Worm (Caenorhabditis elegans) whole organism, young adult: ENCODE data around the gene srw-69.

Experiments used
- B0019.2 ChIP-seq: fragments of 200-800 bp; sonication (Bioruptor generic); conservative IDR thresholded peaks from 2 replicates; pipeline ENCODE4 v1.3.6; 2022; ENCODE audit warnings: missing genetic modification reagents, missing genetic modification characterization, missing compliant biosample characterization
- B0035.1 ChIP-seq: sonication (generic microtip); optimal IDR thresholded peaks from 2 replicates; lab custom pipeline; 2016; ENCODE audit warnings: missing genetic modification characterization, mild to moderate bottlenecking, missing compliant biosample characterization, missing genotype, missing genetic modification reagents
- C17E4.6 ChIP-seq: fragments of 200-800 bp; sonication (Bioruptor generic); IDR thresholded peaks from 2 replicates; pipeline ENCODE4 v1.3.6; 2022; ENCODE audit warnings: missing genetic modification reagents, missing genetic modification characterization, missing compliant biosample characterization
- F10E7.11 ChIP-seq: sonication (generic microtip); optimal IDR thresholded peaks from 2 replicates; lab custom pipeline; 2017; ENCODE audit warnings: mild to moderate bottlenecking, missing genetic modification characterization, moderate library complexity, missing compliant biosample characterization
- F22D6.2 ChIP-seq: sonication (generic microtip); optimal IDR thresholded peaks from 2 replicates; lab custom pipeline; 2016; ENCODE audit warnings: mild to moderate bottlenecking, missing genetic modification characterization, missing compliant biosample characterization
- F33H1.4 ChIP-seq: fragments of 200-800 bp; sonication (Bioruptor generic); IDR thresholded peaks from 2 replicates; pipeline ENCODE4 v1.3.6; 2022; ENCODE audit warnings: missing genetic modification reagents, missing genetic modification characterization, missing compliant biosample characterization
- F37B4.10 ChIP-seq: fragments of 200-800 bp; sonication (Bioruptor generic); IDR thresholded peaks from 2 replicates; pipeline ENCODE4 v1.3.6; 2022; ENCODE audit warnings: missing genetic modification characterization, missing compliant biosample characterization
- F52B5.7 ChIP-seq: sonication (generic microtip); optimal IDR thresholded peaks from 2 replicates; lab custom pipeline; 2016; ENCODE audit warnings: mild to moderate bottlenecking, missing genetic modification characterization, missing compliant biosample characterization
- F55B11.4 ChIP-seq: sonication (generic microtip); optimal IDR thresholded peaks from 2 replicates; lab custom pipeline; 2016; ENCODE audit warnings: missing compliant biosample characterization, missing genetic modification characterization, borderline replicate concordance; ENCODE audit not compliant: insufficient read depth
- K11D2.4 ChIP-seq: fragments of 200-800 bp; sonication (Bioruptor generic); IDR thresholded peaks from 2 replicates; pipeline ENCODE4 v1.3.6; 2022; ENCODE audit warnings: missing genetic modification reagents, missing genetic modification characterization, missing compliant biosample characterization
- Y53F4B.3 ChIP-seq: fragments of 200-800 bp; sonication (Bioruptor generic); IDR thresholded peaks from 2 replicates; pipeline ENCODE4 v1.3.6; 2022; ENCODE audit warnings: missing genetic modification reagents, missing genetic modification characterization, missing compliant biosample characterization
- Y53G8AR.9 ChIP-seq: fragments of 200-800 bp; sonication (Bioruptor generic); conservative IDR thresholded peaks from 2 replicates; pipeline ENCODE4 v1.3.6; 2022; ENCODE audit warnings: missing genetic modification reagents, missing genetic modification characterization, missing compliant biosample characterization
- Y56A3A.18 ChIP-seq: fragments of 200-800 bp; sonication (Bioruptor generic); IDR thresholded peaks from 2 replicates; pipeline ENCODE4 v1.3.6; 2022; ENCODE audit warnings: missing genetic modification reagents, missing genetic modification characterization, missing compliant biosample characterization
- Y95B8A.8 ChIP-seq: fragments of 200-800 bp; sonication (Bioruptor generic); IDR thresholded peaks from 2 replicates; pipeline ENCODE4 v1.3.6; 2022; ENCODE audit warnings: missing genetic modification reagents, missing genetic modification characterization, missing compliant biosample characterization
- aptf-2 ChIP-seq: fragments of 200-800 bp; sonication (Bioruptor generic); conservative IDR thresholded peaks from 2 replicates; pipeline ENCODE4 v1.3.6; 2022; ENCODE audit warnings: missing genetic modification reagents, missing genetic modification characterization, missing compliant biosample characterization
- atf-7 ChIP-seq: sonication (generic microtip); optimal IDR thresholded peaks from 2 replicates; lab custom pipeline; 2017; ENCODE audit warnings: mild to moderate bottlenecking, missing genetic modification characterization, missing compliant biosample characterization
- attf-5 ChIP-seq: fragments of 200-800 bp; sonication (Bioruptor generic); optimal IDR thresholded peaks from 2 replicates; lab custom pipeline; 2018; ENCODE audit warnings: mild to moderate bottlenecking, missing genetic modification characterization, missing compliant biosample characterization
- attf-6 ChIP-seq: fragments of 200-800 bp; sonication (Bioruptor generic); IDR thresholded peaks from 2 replicates; pipeline ENCODE4 v1.3.6; 2022; ENCODE audit warnings: missing genetic modification reagents, missing genetic modification characterization, missing compliant biosample characterization
- cebp-2 ChIP-seq: fragments of 200-800 bp; sonication (Bioruptor generic); IDR thresholded peaks from 2 replicates; pipeline ENCODE4 v1.3.6; 2022; ENCODE audit warnings: missing genetic modification characterization, missing compliant biosample characterization
- ceh-100 ChIP-seq: fragments of 200-800 bp; sonication (Bioruptor generic); IDR thresholded peaks from 2 replicates; pipeline ENCODE4 v1.3.6; 2022; ENCODE audit warnings: missing genetic modification reagents, missing genetic modification characterization, missing compliant biosample characterization
- ceh-79 ChIP-seq: sonication (generic microtip); optimal IDR thresholded peaks from 2 replicates; lab custom pipeline; 2017; ENCODE audit warnings: mild to moderate bottlenecking, missing genetic modification characterization, missing compliant biosample characterization
- dpff-1 ChIP-seq: sonication (generic microtip); optimal IDR thresholded peaks from 2 replicates; lab custom pipeline; 2017; ENCODE audit warnings: mild to moderate bottlenecking, missing genetic modification characterization, missing compliant biosample characterization
- egl-18 ChIP-seq: fragments of 200-800 bp; sonication (Bioruptor generic); IDR thresholded peaks from 2 replicates; pipeline ENCODE4 v1.3.6; 2022; ENCODE audit warnings: missing genetic modification reagents, missing genetic modification characterization, missing compliant biosample characterization
- ekl-4 ChIP-seq: fragments of 200-800 bp; sonication (Bioruptor generic); IDR thresholded peaks from 2 replicates; pipeline ENCODE4 v1.3.6; 2022; ENCODE audit warnings: missing genetic modification reagents, missing genetic modification characterization, missing compliant biosample characterization
- gei-17 ChIP-seq: fragments of 200-800 bp; sonication (Bioruptor generic); optimal IDR thresholded peaks from 2 replicates; lab custom pipeline; 2018; ENCODE audit warnings: mild to moderate bottlenecking, missing genetic modification characterization, missing compliant biosample characterization
- hlh-26 ChIP-seq: fragments of 200-800 bp; sonication (Bioruptor generic); conservative IDR thresholded peaks from 2 replicates; pipeline ENCODE4 v1.3.6; 2022; ENCODE audit warnings: missing genetic modification reagents, missing genetic modification characterization, missing compliant biosample characterization
- hmg-1.2 ChIP-seq: fragments of 200-800 bp; sonication (Bioruptor generic); IDR thresholded peaks from 2 replicates; pipeline ENCODE4 v1.3.6; 2022; ENCODE audit warnings: missing genetic modification reagents, missing genetic modification characterization, missing compliant biosample characterization
- hmg-20 ChIP-seq: fragments of 200-800 bp; sonication (Bioruptor generic); IDR thresholded peaks from 2 replicates; pipeline ENCODE4 v1.3.6; 2022; ENCODE audit warnings: missing genetic modification reagents, missing genetic modification characterization, missing compliant biosample characterization
- hrde-1 ChIP-seq: sonication (generic microtip); optimal IDR thresholded peaks from 2 replicates; lab custom pipeline; 2016; ENCODE audit warnings: missing genetic modification characterization, mild to moderate bottlenecking, missing compliant biosample characterization, moderate library complexity, missing genotype, missing genetic modification reagents, borderline replicate concordance
- hsf-1 ChIP-seq: fragments of 200-800 bp; sonication (Bioruptor generic); IDR thresholded peaks from 2 replicates; pipeline ENCODE4 v1.3.6; 2022; ENCODE audit warnings: missing genetic modification reagents, missing genetic modification characterization, missing compliant biosample characterization
- lag-1 ChIP-seq: fragments of 200-800 bp; sonication (Bioruptor generic); IDR thresholded peaks from 2 replicates; pipeline ENCODE4 v1.3.6; 2022; ENCODE audit warnings: missing genetic modification reagents, missing genetic modification characterization, missing compliant biosample characterization
- let-526 ChIP-seq: fragments of 200-800 bp; sonication (Bioruptor generic); IDR thresholded peaks from 2 replicates; pipeline ENCODE4 v1.3.6; 2022; ENCODE audit warnings: missing genetic modification reagents, missing genetic modification characterization, missing compliant biosample characterization
- lir-1 ChIP-seq: fragments of 200-800 bp; sonication (Bioruptor generic); conservative IDR thresholded peaks from 2 replicates; pipeline ENCODE4 v1.3.6; 2022; ENCODE audit warnings: missing genetic modification reagents, missing genetic modification characterization, missing compliant biosample characterization
- madf-10 ChIP-seq: sonication (generic microtip); optimal IDR thresholded peaks from 2 replicates; lab custom pipeline; 2016; ENCODE audit warnings: mild to moderate bottlenecking, missing genetic modification characterization, missing compliant biosample characterization
- madf-6 ChIP-seq: fragments of 200-800 bp; sonication (Bioruptor generic); IDR thresholded peaks from 2 replicates; pipeline ENCODE4 v1.3.6; 2022; ENCODE audit warnings: missing genetic modification reagents, missing genetic modification characterization, missing compliant biosample characterization
- madf-8 ChIP-seq: fragments of 200-800 bp; sonication (Bioruptor generic); conservative IDR thresholded peaks from 2 replicates; pipeline ENCODE4 v1.3.6; 2022; ENCODE audit warnings: missing genetic modification reagents, missing genetic modification characterization, missing compliant biosample characterization
- mcd-1 ChIP-seq: fragments of 200-800 bp; sonication (Bioruptor generic); IDR thresholded peaks from 2 replicates; pipeline ENCODE4 v1.3.6; 2022; ENCODE audit warnings: missing genetic modification reagents, missing genetic modification characterization, missing compliant biosample characterization
- mes-4 ChIP-seq: sonication (generic microtip); optimal IDR thresholded peaks from 2 replicates; lab custom pipeline; 2016; ENCODE audit warnings: missing genotype, missing genetic modification characterization, missing compliant biosample characterization
- nfya-2 ChIP-seq: fragments of 200-800 bp; sonication (Bioruptor generic); IDR thresholded peaks from 2 replicates; pipeline ENCODE4 v1.3.6; 2022; ENCODE audit warnings: missing genetic modification reagents, missing genetic modification characterization, missing compliant biosample characterization
- nhr-120 ChIP-seq: fragments of 200-800 bp; sonication (Bioruptor generic); IDR thresholded peaks from 2 replicates; pipeline ENCODE4 v1.3.6; 2022; ENCODE audit warnings: missing genetic modification characterization, missing compliant biosample characterization
- nhr-27 ChIP-seq: fragments of 200-800 bp; sonication (Bioruptor generic); optimal IDR thresholded peaks from 2 replicates; lab custom pipeline; 2018; ENCODE audit warnings: mild to moderate bottlenecking, missing genetic modification characterization, moderate library complexity, missing compliant biosample characterization
- nhr-80 ChIP-seq: sonication (generic microtip); optimal IDR thresholded peaks from 2 replicates; lab custom pipeline; 2016; ENCODE audit warnings: missing genetic modification characterization, missing compliant biosample characterization
- rec-8 ChIP-seq, 2 experiments: sonication (generic microtip); optimal IDR thresholded peaks; 2 replicates each; lab custom pipeline; 2016; ENCODE audit warnings: mild to moderate bottlenecking in 2 of 2, missing genetic modification characterization in 2 of 2, missing genetic modification reagents in 2 of 2, missing genotype in 2 of 2, missing biosample characterization in 1 of 2, missing compliant biosample characterization in 1 of 2, moderate library complexity in 1 of 2
- rpc-1 ChIP-seq, 2 experiments: fragments of 150-350 bp in 1 of 2; sonication (generic microtip) in 1 of 2; optimal IDR thresholded peaks; 2 replicates each; lab custom pipeline; 2014 to 2018; ENCODE audit warnings: missing biosample characterization in 1 of 2, missing genetic modification characterization in 1 of 2, missing genetic modification reagents in 1 of 2, missing genotype in 1 of 2
- sptf-2 ChIP-seq: fragments of 200-800 bp; sonication (Bioruptor generic); optimal IDR thresholded peaks from 2 replicates; lab custom pipeline; 2018; ENCODE audit warnings: mild to moderate bottlenecking, missing genetic modification characterization, missing compliant biosample characterization
- zfh-2 ChIP-seq: fragments of 200-800 bp; sonication (Bioruptor generic); conservative IDR thresholded peaks from 2 replicates; pipeline ENCODE4 v1.3.6; 2022; ENCODE audit warnings: missing genetic modification reagents, missing genetic modification characterization, missing compliant biosample characterization
- ztf-28 ChIP-seq: fragments of 200-800 bp; sonication (Bioruptor generic); IDR thresholded peaks from 2 replicates; pipeline ENCODE4 v1.3.6; 2022; ENCODE audit warnings: missing genetic modification reagents, missing genetic modification characterization, missing compliant biosample characterization

Gene srw-69

DNA sequence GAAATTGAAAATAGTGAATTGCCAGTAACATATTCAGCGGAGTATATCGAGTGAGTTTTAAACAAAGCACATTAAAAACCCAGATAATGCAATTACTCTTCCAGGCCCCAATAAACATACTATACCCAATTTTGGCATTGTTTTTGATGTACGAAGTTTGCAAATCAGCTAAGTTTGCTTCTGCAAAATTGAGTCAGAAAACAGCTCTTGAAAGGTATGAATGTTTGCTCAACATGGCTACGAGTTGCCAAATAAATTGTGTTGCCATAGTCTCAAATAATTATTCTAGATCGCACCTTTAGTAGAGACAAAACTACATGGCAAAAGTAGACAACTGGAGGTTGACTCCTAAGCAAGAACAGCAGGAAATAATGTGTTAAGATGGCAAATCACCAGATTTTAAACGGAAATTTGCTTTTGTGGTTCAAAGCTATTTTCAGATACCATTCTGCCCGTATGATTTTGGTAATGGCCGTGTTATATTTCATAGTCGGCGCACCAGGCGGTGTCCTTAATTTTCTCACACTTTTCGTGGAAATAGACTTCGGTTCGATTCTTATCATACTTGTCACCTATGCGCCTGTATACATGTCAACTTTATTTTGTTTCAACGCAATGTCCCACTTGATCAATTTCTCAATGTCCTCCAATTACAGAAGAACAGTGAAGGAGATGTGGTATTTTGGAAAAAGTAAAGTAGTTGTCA is 3.8 kb upstream of the srw-69 start (continued):
- no peak for TF ChIP-seq sptf-2 (GFP tag; lab: Kevin White, UChicago)
- TF ChIP-seq ceh-79 (tag; lab: Kevin White, UChicago), result peak; percentile 21
- peak; percentile 33 for TF ChIP-seq nhr-27 (tag; lab: Kevin White, UChicago)
- TF ChIP-seq attf-6, result no peak
- TF ChIP-seq F22D6.2, result no peak
- peak; percentile 21 for TF ChIP-seq B0035.1
- no peak for TF ChIP-seq nhr-120 (GFP tag; lab: Robert Waterston, UW)
- TF ChIP-seq madf-6 (GFP tag; lab: Robert Waterston, UW), result peak; percentile 22; the same call in 1 of the 2 replicates
- TF ChIP-seq let-526 (GFP tag; lab: Robert Waterston, UW), result no peak
- TF ChIP-seq lag-1, result no peak
- no peak for TF ChIP-seq ztf-28
- no peak for TF ChIP-seq zfh-2 (GFP tag; lab: Robert Waterston, UW)
- no peak for TF ChIP-seq F10E7.11
- TF ChIP-seq B0019.2 (GFP tag; lab: Robert Waterston, UW), result no peak
- 0 out of 2 replicates have a peak, but pooled peaks have one; percentile 8 for TF ChIP-seq ekl-4 (GFP tag; lab: Robert Waterston, UW)
- TF ChIP-seq atf-7 (tag; lab: Kevin White, UChicago), result peak; percentile 39
- TF ChIP-seq attf-5 (GFP tag; lab: Kevin White, UChicago), result peak; percentile 50
- no peak; the same call in 1 of the 2 replicates for TF ChIP-seq K11D2.4
- peak; percentile 63; the same call in 1 of the 2 replicates for TF ChIP-seq Y95B8A.8 (GFP tag; lab: Robert Waterston, UW)
- peak; percentile 56 for TF ChIP-seq Y56A3A.18 (GFP tag; lab: Robert Waterston, UW)
- 0 out of 2 replicates have a peak, but pooled peaks have one; percentile 38 for TF ChIP-seq nfya-2 (GFP tag; lab: Robert Waterston, UW)
- peak; percentile 58 for TF ChIP-seq nhr-80 (tag; lab: Kevin White, UChicago)
- TF ChIP-seq mes-4 (tag; lab: Kevin White, UChicago), result no peak
- no peak for TF ChIP-seq Y53F4B.3 (GFP tag; lab: Robert Waterston, UW)
- no peak for TF ChIP-seq rec-8 (tag; optimal IDR thresholded peaks at IDR 0.05; lab: Kevin White, UChicago)
- no peak for TF ChIP-seq egl-18 (GFP tag; lab: Robert Waterston, UW)
- no peak for TF ChIP-seq hmg-20
- peak; percentile 82 for TF ChIP-seq madf-10 (tag; lab: Kevin White, UChicago)
- TF ChIP-seq lir-1 (GFP tag; lab: Robert Waterston, UW), result no peak
- no peak for TF ChIP-seq ceh-100 (GFP tag; lab: Robert Waterston, UW)
- no peak for TF ChIP-seq madf-8 (GFP tag; lab: Robert Waterston, UW)
- no peak for TF ChIP-seq gei-17 (GFP tag; lab: Kevin White, UChicago)
- TF ChIP-seq cebp-2 (GFP tag; lab: Robert Waterston, UW), result no peak
- no peak for TF ChIP-seq hsf-1 (GFP tag; lab: Robert Waterston, UW)
- peak; percentile 18; the same call in 1 of the 2 replicates for TF ChIP-seq hmg-1.2 (GFP tag; lab: Robert Waterston, UW)
- TF ChIP-seq hlh-26, result no peak
- no peak for TF ChIP-seq dpff-1 (tag; lab: Kevin White, UChicago)
- TF ChIP-seq F37B4.10 (GFP tag; lab: Robert Waterston, UW), result no peak
- TF ChIP-seq mcd-1 (GFP tag; lab: Robert Waterston, UW), result no peak
- no peak for TF ChIP-seq hrde-1
- no peak for TF ChIP-seq F33H1.4 (GFP tag; lab: Robert Waterston, UW)
- TF ChIP-seq Y53G8AR.9 (GFP tag; lab: Robert Waterston, UW), result peak; percentile 91; the same call in 1 of the 2 replicates
- TF ChIP-seq F52B5.7 (tag; lab: Kevin White, UChicago), result peak; percentile 96
- TF ChIP-seq C17E4.6, result no peak
- TF ChIP-seq rpc-1 (optimal IDR thresholded peaks at IDR 0.05; lab: Kevin White, UChicago), result no peak
- no peak for TF ChIP-seq rpc-1 (tag; optimal IDR thresholded peaks at IDR 0.05; lab: Kevin White, UChicago)
- no peak for TF ChIP-seq aptf-2 (GFP tag; lab: Robert Waterston, UW)
- TF ChIP-seq F55B11.4, result no peak
